Fruit fly (Drosophila melanogaster) whole organism, prepupa: Measurements from ENCODE around the gene Arpc1.

ENCODE experiments used
- Blimp-1 ChIP-seq: fragments of 200-800 bp; sonication (Bioruptor generic); optimal IDR thresholded peaks from 3 replicates; lab custom pipeline; 2017; ENCODE audit warnings: missing biosample characterization, missing genetic modification characterization, mild to moderate bottlenecking, moderate library complexity, missing genetic modification reagents
- CG11294 ChIP-seq: fragments of 200-800 bp; sonication (Bioruptor generic); IDR thresholded peaks from 2 replicates; pipeline ENCODE4 v1.3.6; 2022; ENCODE audit warnings: missing biosample characterization, missing genetic modification characterization
- CG11762 ChIP-seq: fragments of 200-800 bp; sonication (Bioruptor generic); optimal IDR thresholded peaks from 3 replicates; lab custom pipeline; 2016; ENCODE audit warnings: missing biosample characterization, missing genetic modification characterization; ENCODE audit not compliant: insufficient read depth
- CG11902 ChIP-seq: fragments of 200-800 bp; sonication (Bioruptor generic); optimal IDR thresholded peaks from 3 replicates; lab custom pipeline; 2016; ENCODE audit warnings: missing biosample characterization, missing genetic modification characterization
- CG15336 ChIP-seq: fragments of 200-800 bp; sonication (Bioruptor generic); IDR thresholded peaks from 2 replicates; pipeline ENCODE4 v1.3.6; 2022; ENCODE audit warnings: missing biosample characterization, missing genetic modification characterization
- CG1621 ChIP-seq: fragments of 200-800 bp; sonication (Bioruptor generic); optimal IDR thresholded peaks from 3 replicates; lab custom pipeline; 2018; ENCODE audit warnings: missing biosample characterization, mild to moderate bottlenecking, missing genetic modification characterization
- CG16779 ChIP-seq: fragments of 200-800 bp; sonication (Bioruptor generic); optimal IDR thresholded peaks from 3 replicates; lab custom pipeline; 2017; ENCODE audit warnings: missing biosample characterization, mild to moderate bottlenecking, missing genetic modification characterization
- CG31627 ChIP-seq: fragments of 200-800 bp; sonication (Bioruptor generic); optimal IDR thresholded peaks from 3 replicates; lab custom pipeline; 2016; ENCODE audit warnings: missing biosample characterization, missing genetic modification characterization
- CG32006 ChIP-seq: fragments of 200-800 bp; sonication (Bioruptor generic); optimal IDR thresholded peaks from 3 replicates; lab custom pipeline; 2017; ENCODE audit warnings: missing biosample characterization, mild to moderate bottlenecking, missing genetic modification characterization
- CG3919 ChIP-seq: fragments of 200-800 bp; sonication (Bioruptor generic); optimal IDR thresholded peaks from 3 replicates; lab custom pipeline; 2016; ENCODE audit warnings: missing biosample characterization, missing genetic modification characterization
- CG4318 ChIP-seq: fragments of 200-800 bp; sonication (Bioruptor generic); optimal IDR thresholded peaks from 3 replicates; lab custom pipeline; 2017; ENCODE audit warnings: missing biosample characterization, mild to moderate bottlenecking, missing genetic modification characterization
- CG6276 ChIP-seq: fragments of 200-800 bp; sonication (Bioruptor generic); optimal IDR thresholded peaks from 2 replicates; lab custom pipeline; 2017; ENCODE audit warnings: missing biosample characterization, mild to moderate bottlenecking, missing genetic modification characterization
- CG6808 ChIP-seq: fragments of 200-800 bp; sonication (Bioruptor generic); optimal IDR thresholded peaks from 3 replicates; lab custom pipeline; 2017; ENCODE audit warnings: missing biosample characterization, missing genetic modification characterization, mild to moderate bottlenecking, moderate library complexity, missing genetic modification reagents
- CG6854 ChIP-seq: fragments of 200-800 bp; sonication (Bioruptor generic); optimal IDR thresholded peaks from 2 replicates; lab custom pipeline; 2017; ENCODE audit warnings: missing biosample characterization, mild to moderate bottlenecking, missing genetic modification characterization
- CG7368 ChIP-seq: fragments of 200-800 bp; sonication (Bioruptor generic); optimal IDR thresholded peaks from 3 replicates; lab custom pipeline; 2016; ENCODE audit warnings: missing biosample characterization, missing genetic modification characterization
- CG8319 ChIP-seq: fragments of 200-800 bp; sonication (Bioruptor generic); optimal IDR thresholded peaks from 3 replicates; lab custom pipeline; 2016; ENCODE audit warnings: missing biosample characterization, missing genetic modification characterization
- CG9139 ChIP-seq: fragments of 200-800 bp; sonication (Bioruptor generic); optimal IDR thresholded peaks from 3 replicates; lab custom pipeline; 2017; ENCODE audit warnings: missing biosample characterization, mild to moderate bottlenecking, missing genetic modification characterization
- Eip75B ChIP-seq: fragments of 200-800 bp; sonication (Bioruptor generic); optimal IDR thresholded peaks from 3 replicates; lab custom pipeline; 2016; ENCODE audit warnings: missing biosample characterization, missing genetic modification characterization
- Ets21C ChIP-seq: fragments of 200-800 bp; sonication (Bioruptor generic); optimal IDR thresholded peaks from 3 replicates; lab custom pipeline; 2016; ENCODE audit warnings: missing biosample characterization, missing genetic modification characterization
- Ets96B ChIP-seq: fragments of 200-800 bp; optimal IDR thresholded peaks from 2 replicates; lab custom pipeline; 2019; ENCODE audit warnings: missing biosample characterization, mild to moderate bottlenecking, missing genetic modification characterization, moderate library complexity
- Gug ChIP-seq: fragments of 200-800 bp; sonication (Bioruptor generic); IDR thresholded peaks from 2 replicates; pipeline ENCODE4 v1.3.6; 2022; ENCODE audit warnings: missing biosample characterization, missing genetic modification characterization
- Hr38 ChIP-seq: sonication (Bioruptor generic); optimal IDR thresholded peaks from 2 replicates; lab custom pipeline; 2016; ENCODE audit warnings: missing biosample characterization, missing genetic modification characterization
- Hr39 ChIP-seq: fragments of 200-800 bp; sonication (Bioruptor generic); optimal IDR thresholded peaks from 2 replicates; lab custom pipeline; 2016; ENCODE audit warnings: missing biosample characterization, missing genetic modification characterization
- Hr4 ChIP-seq: fragments of 200-800 bp; sonication (Bioruptor generic); optimal IDR thresholded peaks from 3 replicates; lab custom pipeline; 2016; ENCODE audit warnings: missing biosample characterization, missing genetic modification characterization
- Lpt ChIP-seq: fragments of 200-800 bp; sonication (Bioruptor generic); optimal IDR thresholded peaks from 3 replicates; lab custom pipeline; 2016; ENCODE audit warnings: missing biosample characterization, missing genetic modification characterization
- Met ChIP-seq: fragments of 200-800 bp; sonication (Bioruptor generic); optimal IDR thresholded peaks from 3 replicates; lab custom pipeline; 2016; ENCODE audit warnings: missing biosample characterization, missing genetic modification characterization
- OdsH ChIP-seq: fragments of 200-800 bp; sonication (Bioruptor generic); optimal IDR thresholded peaks from 3 replicates; lab custom pipeline; 2016; ENCODE audit warnings: missing biosample characterization, missing genetic modification characterization
- Smox ChIP-seq: fragments of 200-800 bp; sonication (Bioruptor generic); optimal IDR thresholded peaks from 3 replicates; lab custom pipeline; 2016; ENCODE audit warnings: missing biosample characterization, missing genetic modification characterization
- Sox14 ChIP-seq: fragments of 200-800 bp; sonication (Bioruptor generic); optimal IDR thresholded peaks from 3 replicates; lab custom pipeline; 2016; ENCODE audit warnings: missing biosample characterization, missing genetic modification characterization
- Sox15 ChIP-seq: fragments of 200-800 bp; sonication (Bioruptor generic); optimal IDR thresholded peaks from 3 replicates; lab custom pipeline; 2016; ENCODE audit warnings: missing biosample characterization, missing genetic modification characterization
- achi ChIP-seq: fragments of 200-800 bp; sonication (Bioruptor generic); optimal IDR thresholded peaks from 3 replicates; lab custom pipeline; 2016; ENCODE audit warnings: missing biosample characterization, missing genetic modification characterization
- acj6 ChIP-seq: fragments of 200-800 bp; sonication (Bioruptor generic); optimal IDR thresholded peaks from 3 replicates; lab custom pipeline; 2016; ENCODE audit warnings: missing biosample characterization, missing genetic modification characterization
- cyc ChIP-seq: fragments of 200-800 bp; sonication (Bioruptor generic); optimal IDR thresholded peaks from 3 replicates; lab custom pipeline; 2016; ENCODE audit warnings: missing biosample characterization, missing genetic modification characterization
- dac ChIP-seq: fragments of 200-800 bp; sonication (Bioruptor generic); optimal IDR thresholded peaks from 2 replicates; lab custom pipeline; 2017; ENCODE audit warnings: missing biosample characterization, mild to moderate bottlenecking, missing genetic modification characterization
- dsx ChIP-seq: fragments of 200-800 bp; optimal IDR thresholded peaks from 3 replicates; lab custom pipeline; 2019; ENCODE audit warnings: missing biosample characterization, mild to moderate bottlenecking, missing genetic modification characterization, moderate library complexity; ENCODE audit not compliant: poor library complexity, severe bottlenecking
- eg ChIP-seq: fragments of 200-800 bp; sonication (Bioruptor generic); IDR thresholded peaks from 3 replicates; pipeline ENCODE4 v1.3.6; 2022; ENCODE audit warnings: missing biosample characterization, missing genetic modification characterization
- esn ChIP-seq: fragments of 200-800 bp; sonication (Bioruptor generic); optimal IDR thresholded peaks from 2 replicates; lab custom pipeline; 2016; ENCODE audit warnings: missing biosample characterization, mild to moderate bottlenecking, missing genetic modification characterization, moderate library complexity
- fd59A ChIP-seq: fragments of 200-800 bp; sonication (Bioruptor generic); optimal IDR thresholded peaks from 2 replicates; lab custom pipeline; 2017; ENCODE audit warnings: missing biosample characterization, mild to moderate bottlenecking, missing genetic modification characterization, missing genetic modification reagents
- fkh ChIP-seq: fragments of 200-800 bp; sonication (Bioruptor generic); optimal IDR thresholded peaks from 3 replicates; lab custom pipeline; 2017; ENCODE audit warnings: missing biosample characterization, mild to moderate bottlenecking, missing genetic modification characterization, moderate library complexity
- lz ChIP-seq: fragments of 200-800 bp; sonication (Bioruptor generic); optimal IDR thresholded peaks from 3 replicates; lab custom pipeline; 2016; ENCODE audit warnings: missing biosample characterization, missing genetic modification characterization
- net ChIP-seq: fragments of 200-800 bp; sonication (Bioruptor generic); optimal IDR thresholded peaks from 3 replicates; lab custom pipeline; 2016; ENCODE audit warnings: missing biosample characterization, missing genetic modification characterization
- pdm3 ChIP-seq: fragments of 200-800 bp; sonication (Bioruptor generic); optimal IDR thresholded peaks from 3 replicates; lab custom pipeline; 2016; ENCODE audit warnings: missing biosample characterization, missing genetic modification characterization
- spab ChIP-seq: fragments of 200-800 bp; sonication (Bioruptor generic); optimal IDR thresholded peaks from 2 replicates; lab custom pipeline; 2017; ENCODE audit warnings: missing biosample characterization, mild to moderate bottlenecking, missing genetic modification characterization, missing genetic modification reagents
- ss ChIP-seq, 2 experiments: fragments of 200-800 bp; sonication (Bioruptor generic); optimal IDR thresholded peaks; 2 replicates in 1 of 2; 3 replicates in 1 of 2; lab custom pipeline; 2017 to 2018; ENCODE audit warnings: mild to moderate bottlenecking in 2 of 2, missing biosample characterization in 2 of 2, missing genetic modification characterization in 2 of 2, moderate library complexity in 1 of 2
- svp ChIP-seq: fragments of 200-800 bp; sonication (Bioruptor generic); peaks from one replicate; lab custom pipeline; 2016; ENCODE audit warnings: missing biosample characterization, missing genetic modification characterization
- vri ChIP-seq: fragments of 200-800 bp; sonication (Bioruptor generic); optimal IDR thresholded peaks from 3 replicates; lab custom pipeline; 2016; ENCODE audit warnings: missing biosample characterization, mild to moderate bottlenecking, missing genetic modification characterization

Gene Arpc1

dm6 chr2L:13842078-13842477 is 12.5 kb upstream of the Arpc1 start:
- TF ChIP-seq fkh (GFP tag; lab: Kevin White, UChicago), result no peak
- TF ChIP-seq vri (GFP tag; lab: Kevin White, UChicago), result no peak
- no peak for TF ChIP-seq net (GFP tag; lab: Kevin White, UChicago)
- TF ChIP-seq Ets96B (tag; lab: Kevin White, UChicago), result no peak
- no peak for TF ChIP-seq cyc
- no peak for TF ChIP-seq Sox14
- no peak for TF ChIP-seq dac (GFP tag; lab: Kevin White, UChicago)
- TF ChIP-seq CG32006, result no peak
- no peak for TF ChIP-seq Hr4 (GFP tag; lab: Kevin White, UChicago)
- TF ChIP-seq esn, result no peak

- TF ChIP-seq CG11294 (no peak), spab (GFP tag; lab: Kevin White, UChicago) (no peak), CG7368 (GFP tag; lab: Kevin White, UChicago) (no peak), Lpt (no peak), dsx (GFP tag; lab: Kevin White, UChicago) (no peak), fkh (GFP tag; lab: Kevin White, UChicago) (no peak), pdm3 (GFP tag; lab: Kevin White, UChicago) (no peak), Met (GFP tag; lab: Kevin White, UChicago) (no peak), Gug (no peak), CG6854 (GFP tag; lab: Kevin White, UChicago) (no peak), CG4318 (no peak), dac (GFP tag; lab: Kevin White, UChicago) (no peak), cyc (no peak), CG1621 (tag; lab: Kevin White, UChicago) (no peak), Hr4 (GFP tag; lab: Kevin White, UChicago) (no peak), CG6276 (GFP tag; lab: Kevin White, UChicago) (no peak), CG11902 (GFP tag; lab: Kevin White, UChicago) (no peak)
- TF ChIP-seq, all 60 proteins: peak for 0
These were observed 12.0 kb upstream of the Arpc1 start, which contains the start of gene CG33307 for dm6 chr2L:13841508-13841907. CG33307 (minus strand) TSS chr2L:13841520.

- TF ChIP-seq Ets21C (GFP tag; lab: Kevin White, UChicago) (peak; percentile 88), spab (GFP tag; lab: Kevin White, UChicago) (peak; percentile 77), ss (GFP tag; optimal IDR thresholded peaks at IDR 0.05; lab: Kevin White, UChicago) (peak in 1 of 2 experiments; percentile 79), CG31627 (GFP tag; lab: Kevin White, UChicago) (peak; percentile 94), CG15336 (peak; percentile 94), Smox (peak; percentile 93), CG1621 (tag; lab: Kevin White, UChicago) (peak; percentile 71), Sox14 (peak; percentile 93), esn (peak; percentile 97), net (GFP tag; lab: Kevin White, UChicago) (peak; percentile 92), Ets96B (tag; lab: Kevin White, UChicago) (peak; percentile 82), eg (GFP tag; lab: Robert Waterston, UW) (peak; percentile 89; the same call in 2 of the 3 replicates), CG16779 (tag; lab: Kevin White, UChicago) (peak; percentile 76), cyc (peak; percentile 91), CG11902 (GFP tag; lab: Kevin White, UChicago) (peak; percentile 77), svp (peak; percentile 93), CG6808 (GFP tag; lab: Kevin White, UChicago) (peak; percentile 79), Gug (peak; percentile 80), achi (GFP tag; lab: Kevin White, UChicago) (peak; percentile 91), fd59A (peak; percentile 76), Eip75B (peak; percentile 92), acj6 (GFP tag; lab: Kevin White, UChicago) (peak; percentile 92), OdsH (GFP tag; lab: Kevin White, UChicago) (peak; percentile 93), dac (GFP tag; lab: Kevin White, UChicago) (peak; percentile 75), lz (GFP tag; lab: Kevin White, UChicago) (peak; percentile 94), CG11762 (GFP tag; lab: Kevin White, UChicago) (peak; percentile 88), Blimp-1 (GFP tag; lab: Kevin White, UChicago) (peak; percentile 79), Hr39 (GFP tag; lab: Kevin White, UChicago) (peak; percentile 94), CG6854 (GFP tag; lab: Kevin White, UChicago) (peak; percentile 61), CG9139 (GFP tag; lab: Kevin White, UChicago) (no peak), CG3919 (GFP tag; lab: Kevin White, UChicago) (peak; percentile 92), fkh (GFP tag; lab: Kevin White, UChicago) (no peak), Sox15 (GFP tag; lab: Kevin White, UChicago) (peak; percentile 82), CG8319 (GFP tag; lab: Kevin White, UChicago) (peak; percentile 77), Hr38 (GFP tag; lab: Kevin White, UChicago) (no peak), CG4318 (peak; percentile 90)
These were observed 10.2 kb upstream of the Arpc1 start for dm6 chr2L:13839744-13840151.
